Fruit fly (Drosophila melanogaster) whole organism, larva: Measurements from ENCODE around the gene ZC3H3.
A peak's percentile ranks its signal among the peaks of the same experiment; 100 is the strongest.

Experiments
- noc ChIP-seq: fragments of 200-800 bp; sonication (Bioruptor generic); optimal IDR thresholded peaks from 3 replicates; lab custom pipeline; 2019; ENCODE audit warnings: missing biosample characterization, mild to moderate bottlenecking, missing genetic modification characterization, moderate library complexity

ZC3H3 gene

dm6 chr3L:8534386-8535306, 25.1 kb upstream of the ZC3H3 start, which contains the start of gene ergic53:
ergic53 (plus strand) TSS chr3L:8534977.
- TF ChIP-seq noc, result peak; percentile 25

DNA sequence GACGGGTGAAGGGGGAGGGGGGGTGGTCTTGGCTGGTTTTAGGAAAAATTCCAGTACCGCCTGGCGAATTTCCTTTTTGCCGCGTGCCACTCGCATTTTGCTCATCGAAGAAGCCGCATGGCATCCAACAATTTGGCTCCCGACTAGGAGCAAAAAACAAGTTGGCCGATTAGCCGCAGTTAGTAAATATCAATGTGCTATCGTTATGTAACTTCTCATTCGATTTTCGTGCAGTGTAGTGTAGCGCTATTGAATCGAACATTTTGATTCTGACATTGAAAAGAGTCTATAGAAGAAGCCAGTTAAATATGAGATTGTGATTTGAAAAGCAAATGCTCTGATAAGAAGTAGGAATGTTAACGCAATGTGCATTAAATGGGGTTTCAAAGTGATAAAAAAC, 20.1 kb upstream of the ZC3H3 start:
- no peak for TF ChIP-seq noc

dm6 chr3L:8528546-8528945, 19.0 kb upstream of the ZC3H3 start:
- TF ChIP-seq noc, result no peak

dm6 chr3L:8527829-8528228, 18.3 kb upstream of the ZC3H3 start:
- no peak for TF ChIP-seq noc

DNA sequence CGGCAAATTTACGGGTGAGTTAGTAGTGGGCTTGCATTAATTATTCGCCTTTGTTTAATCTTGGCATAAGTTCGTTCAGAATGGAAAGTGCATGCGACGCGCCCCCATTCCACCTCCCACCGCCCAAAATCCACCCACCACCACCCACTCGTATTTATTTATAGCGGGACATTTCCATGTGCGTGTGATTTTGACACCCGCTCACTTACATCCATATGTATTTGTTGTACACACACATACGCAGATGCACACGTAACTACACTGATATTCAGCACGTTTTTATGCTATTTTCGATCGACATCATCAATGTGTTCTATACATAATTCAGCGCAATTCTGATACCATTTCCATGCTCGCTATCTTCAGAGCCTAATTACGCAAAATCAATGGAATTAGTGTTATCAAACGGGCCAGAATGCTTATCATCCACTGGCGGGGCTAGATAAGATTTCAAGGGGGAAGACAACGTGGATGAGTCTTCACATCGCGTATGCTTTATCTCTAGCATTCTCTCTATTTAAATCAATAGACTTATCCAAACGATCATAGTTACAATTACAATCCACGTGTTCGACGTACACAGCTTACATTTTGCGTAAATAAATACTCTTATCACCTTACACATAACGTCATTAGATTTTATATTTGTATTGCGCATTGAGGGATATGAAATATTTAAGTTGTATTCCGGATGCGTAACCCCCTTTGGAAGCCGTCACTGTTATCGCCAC, 16.3 kb upstream of the ZC3H3 start:
- TF ChIP-seq noc, result peak; percentile 92

DNA sequence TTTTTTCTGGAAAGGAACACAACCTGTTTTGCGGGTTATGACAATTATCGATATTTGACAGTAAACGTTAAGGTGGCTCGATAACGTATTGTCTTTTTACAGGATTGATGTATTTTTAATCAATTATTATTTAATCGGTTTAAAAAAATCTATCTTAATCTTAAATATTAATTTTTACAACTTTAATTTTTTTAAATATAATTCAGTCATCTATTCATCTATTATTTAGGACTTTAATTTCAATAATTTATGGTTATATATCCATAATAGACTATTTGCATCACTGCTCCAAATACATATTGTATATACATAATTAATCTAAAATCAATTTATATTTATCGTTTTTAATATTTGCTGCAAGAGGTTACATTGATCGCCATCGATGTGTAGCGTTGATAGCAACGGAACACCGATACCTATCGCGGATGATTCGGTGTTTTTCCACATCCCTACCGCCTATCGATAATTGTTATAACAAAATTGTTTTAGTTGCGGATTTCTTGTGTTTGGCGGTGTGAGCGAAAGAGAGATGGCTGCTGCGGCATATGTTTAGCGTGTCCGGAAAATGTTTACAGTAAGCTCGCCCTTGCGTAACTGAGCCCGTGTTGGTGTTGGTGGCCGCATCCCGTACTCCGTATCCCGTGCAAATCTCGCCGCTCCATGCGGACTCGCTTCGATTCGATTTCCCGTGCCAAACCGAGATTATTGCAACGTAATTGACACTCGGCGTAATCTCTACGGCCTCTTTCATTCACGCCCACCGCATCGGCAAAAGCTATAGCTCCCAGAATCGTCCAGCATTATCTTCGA, 15.5 kb upstream of the ZC3H3 start, which contains the start of the genes GstO1 and foi:
GstO1 (minus strand) TSS at position 51 of the 810 bp plus-strand sequence.
foi (plus strand) TSS at position 429 of the 810 bp plus-strand sequence.
- TF ChIP-seq noc, result no peak

DNA sequence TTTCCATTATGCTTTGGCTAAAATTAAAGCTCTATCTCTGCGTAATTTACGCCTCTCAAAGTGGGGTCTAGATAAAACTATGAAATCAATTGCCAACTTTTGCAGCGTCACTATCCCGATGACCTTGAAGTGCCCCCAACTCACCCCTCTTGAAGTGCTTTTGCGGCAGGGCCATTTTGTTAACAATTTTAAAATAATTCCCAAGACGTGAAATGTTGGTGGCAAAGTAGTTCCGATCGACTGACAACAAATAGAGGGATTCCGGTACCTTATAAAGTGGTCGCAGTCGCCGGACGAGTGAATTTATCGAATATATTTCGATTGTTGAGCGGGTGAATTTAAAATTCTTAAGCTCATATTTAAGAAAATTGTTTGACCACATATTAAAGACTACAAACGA, 13.7 kb upstream of the ZC3H3 start, which contains the start of gene GstO2:
GstO2 (minus strand) TSS at position 245 of the 400 bp plus-strand sequence.
- peak; percentile 28 for TF ChIP-seq noc

- no peak for TF ChIP-seq noc
These were observed 10.7 kb upstream of the ZC3H3 start, which contains the start of gene se for dm6 chr3L:8520252-8520651. se (plus strand) TSS chr3L:8520552.

DNA sequence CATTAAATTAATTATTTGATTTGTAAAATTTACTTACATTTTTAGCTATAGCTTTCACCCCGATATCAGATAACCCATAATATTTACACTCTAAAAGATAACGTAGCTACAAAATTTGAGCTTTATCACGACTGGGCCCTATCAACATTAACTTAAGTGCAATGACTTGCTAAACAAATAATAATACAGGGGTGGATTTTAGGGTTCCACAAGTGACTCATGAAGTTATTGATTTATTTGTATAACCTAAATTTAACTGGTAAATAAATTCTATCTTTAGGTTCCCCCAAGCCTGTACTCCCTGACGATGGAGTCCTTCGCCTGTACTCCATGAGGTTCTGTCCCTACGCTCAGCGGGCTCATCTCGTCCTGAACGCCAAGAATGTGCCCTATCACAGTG, 9.7 kb upstream of the ZC3H3 start:
- TF ChIP-seq noc, result peak; percentile 23

DNA sequence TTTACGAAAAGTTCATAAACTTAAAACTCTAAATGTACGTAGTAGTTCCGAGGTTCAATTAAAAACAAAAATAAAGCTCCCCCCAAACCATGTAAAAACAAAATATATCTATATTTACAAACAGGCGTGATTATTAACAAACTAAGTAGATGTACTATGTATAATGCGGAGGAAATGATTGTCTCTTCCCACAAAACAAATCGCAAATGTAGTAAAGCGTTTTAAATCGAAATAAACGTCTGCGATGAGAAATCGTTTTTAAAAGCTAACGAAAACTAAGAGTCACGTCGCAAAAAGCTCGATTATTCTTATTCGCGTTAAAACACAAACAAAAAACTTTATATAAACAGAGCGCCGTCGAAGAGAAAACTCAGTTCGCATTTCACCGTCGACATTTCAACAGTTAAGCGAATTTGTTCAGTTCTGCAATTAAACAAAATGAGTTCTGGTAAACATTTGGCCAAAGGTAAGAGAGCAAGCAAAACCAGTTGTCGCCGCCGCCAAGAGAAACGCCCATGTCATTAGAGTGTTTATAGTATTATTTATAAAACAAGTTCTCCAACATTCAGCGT, 9.0 kb upstream of the ZC3H3 start, which contains the start of gene GstO3:
GstO3 (plus strand) TSS at position 370 of the 572 bp plus-strand sequence.
- TF ChIP-seq noc, result no peak

dm6 chr3L:8514768-8515167, 5.2 kb upstream of the ZC3H3 start, which contains the start of gene CG6683:
CG6683 (minus strand) TSS chr3L:8514921.
- TF ChIP-seq noc, result no peak

DNA sequence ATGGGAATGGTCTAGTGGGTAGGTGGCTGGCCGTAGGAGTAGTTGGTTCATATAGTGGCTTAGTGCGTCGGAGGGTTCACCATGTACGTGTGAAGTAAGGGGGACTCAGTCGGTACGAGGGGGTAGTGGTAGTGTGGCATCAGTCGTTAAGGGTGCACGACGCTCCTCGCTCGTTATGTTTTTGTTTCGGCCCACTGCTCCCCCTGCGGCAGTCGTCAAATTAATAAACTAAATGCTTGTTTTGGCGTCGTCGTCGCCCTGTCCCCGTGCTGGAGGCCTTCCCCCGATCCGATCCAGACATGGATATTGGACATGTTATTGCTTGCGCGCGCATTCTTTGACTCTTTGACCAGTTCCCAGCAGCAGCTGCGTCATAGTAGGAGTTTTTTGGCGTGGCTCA, 3.7 kb upstream of the ZC3H3 start:
- no peak for TF ChIP-seq noc

DNA sequence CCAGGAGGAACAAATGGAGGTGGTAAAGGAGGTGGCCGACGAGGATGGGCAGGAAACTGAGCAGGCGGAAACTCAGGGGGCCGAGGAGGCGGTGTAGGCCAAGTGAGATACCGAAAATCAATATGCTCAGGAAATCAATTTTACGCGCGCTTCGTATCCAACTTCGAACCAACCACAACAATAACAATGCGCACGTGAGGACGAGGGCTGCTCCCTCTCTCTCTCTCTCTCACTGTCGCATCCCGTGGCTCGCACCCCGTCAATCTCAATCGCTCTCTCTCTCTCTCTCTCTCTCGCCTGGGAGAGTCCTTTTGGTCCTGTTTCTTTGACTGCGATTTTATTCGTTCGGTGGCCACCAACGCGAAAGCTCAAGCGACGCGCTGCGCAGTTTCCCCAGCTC, 2.9 kb upstream of the ZC3H3 start, which contains the start of gene CG6765:
CG6765 (plus strand) TSS at position 340 of the 400 bp plus-strand sequence.
- no peak for TF ChIP-seq noc

- TF ChIP-seq noc, result no peak
These were observed 2.6 kb downstream of the ZC3H3 start, which contains the start of gene CG43163 for dm6 chr3L:8506975-8507441. CG43163 (minus strand) TSS chr3L:8507146.

dm6 chr3L:8480944-8481343, 28.6 kb downstream of the ZC3H3 start:
- no peak for TF ChIP-seq noc
